Fruit fly (Drosophila melanogaster) whole organism, prepupa: ENCODE data around the gene Plap.

Source experiments
- CG10631 ChIP-seq: fragments of 200-800 bp; sonication (Bioruptor generic); optimal IDR thresholded peaks from 2 replicates; lab custom pipeline; 2016; ENCODE audit warnings: missing biosample characterization, missing genetic modification characterization
- CG11294 ChIP-seq: fragments of 200-800 bp; sonication (Bioruptor generic); IDR thresholded peaks from 2 replicates; pipeline ENCODE4 v1.3.6; 2022; ENCODE audit warnings: missing biosample characterization, missing genetic modification characterization
- CG11762 ChIP-seq: fragments of 200-800 bp; sonication (Bioruptor generic); optimal IDR thresholded peaks from 3 replicates; lab custom pipeline; 2016; ENCODE audit warnings: missing biosample characterization, missing genetic modification characterization; ENCODE audit not compliant: insufficient read depth
- CG11902 ChIP-seq: fragments of 200-800 bp; sonication (Bioruptor generic); optimal IDR thresholded peaks from 3 replicates; lab custom pipeline; 2016; ENCODE audit warnings: missing biosample characterization, missing genetic modification characterization
- CG15336 ChIP-seq: fragments of 200-800 bp; sonication (Bioruptor generic); IDR thresholded peaks from 2 replicates; pipeline ENCODE4 v1.3.6; 2022; ENCODE audit warnings: missing biosample characterization, missing genetic modification characterization
- CG1621 ChIP-seq: fragments of 200-800 bp; sonication (Bioruptor generic); optimal IDR thresholded peaks from 3 replicates; lab custom pipeline; 2018; ENCODE audit warnings: missing biosample characterization, mild to moderate bottlenecking, missing genetic modification characterization
- CG16779 ChIP-seq: fragments of 200-800 bp; sonication (Bioruptor generic); optimal IDR thresholded peaks from 3 replicates; lab custom pipeline; 2017; ENCODE audit warnings: missing biosample characterization, mild to moderate bottlenecking, missing genetic modification characterization
- CG3032 ChIP-seq: fragments of 200-800 bp; optimal IDR thresholded peaks from 2 replicates; lab custom pipeline; 2019; ENCODE audit warnings: missing biosample characterization, mild to moderate bottlenecking, missing genetic modification characterization, moderate library complexity
- CG31627 ChIP-seq: fragments of 200-800 bp; sonication (Bioruptor generic); optimal IDR thresholded peaks from 3 replicates; lab custom pipeline; 2016; ENCODE audit warnings: missing biosample characterization, missing genetic modification characterization
- CG32006 ChIP-seq: fragments of 200-800 bp; sonication (Bioruptor generic); optimal IDR thresholded peaks from 3 replicates; lab custom pipeline; 2017; ENCODE audit warnings: missing biosample characterization, mild to moderate bottlenecking, missing genetic modification characterization
- CG34406 ChIP-seq: fragments of 200-800 bp; sonication (Bioruptor generic); optimal IDR thresholded peaks from 3 replicates; lab custom pipeline; 2016; ENCODE audit warnings: missing biosample characterization, missing genetic modification characterization
- CG3919 ChIP-seq: fragments of 200-800 bp; sonication (Bioruptor generic); optimal IDR thresholded peaks from 3 replicates; lab custom pipeline; 2016; ENCODE audit warnings: missing biosample characterization, missing genetic modification characterization
- CG4318 ChIP-seq: fragments of 200-800 bp; sonication (Bioruptor generic); optimal IDR thresholded peaks from 3 replicates; lab custom pipeline; 2017; ENCODE audit warnings: missing biosample characterization, mild to moderate bottlenecking, missing genetic modification characterization
- CG6163 ChIP-seq: fragments of 200-800 bp; sonication (Bioruptor generic); IDR thresholded peaks from 3 replicates; pipeline ENCODE4 v1.3.6; 2022; ENCODE audit warnings: missing biosample characterization, missing genetic modification characterization
- CG6276 ChIP-seq: fragments of 200-800 bp; sonication (Bioruptor generic); optimal IDR thresholded peaks from 2 replicates; lab custom pipeline; 2017; ENCODE audit warnings: missing biosample characterization, mild to moderate bottlenecking, missing genetic modification characterization
- CG6792 ChIP-seq: fragments of 200-800 bp; sonication (Bioruptor generic); optimal IDR thresholded peaks from 3 replicates; lab custom pipeline; 2016; ENCODE audit warnings: missing biosample characterization, missing genetic modification characterization
- CG6808 ChIP-seq: fragments of 200-800 bp; sonication (Bioruptor generic); optimal IDR thresholded peaks from 3 replicates; lab custom pipeline; 2017; ENCODE audit warnings: missing biosample characterization, missing genetic modification characterization, mild to moderate bottlenecking, moderate library complexity, missing genetic modification reagents
- CG8119 ChIP-seq: fragments of 200-800 bp; sonication (Bioruptor generic); IDR thresholded peaks from 3 replicates; pipeline ENCODE4 v1.3.6; 2022; ENCODE audit warnings: missing biosample characterization, missing genetic modification characterization
- CG8632 ChIP-seq: fragments of 200-800 bp; sonication (Bioruptor generic); optimal IDR thresholded peaks from 3 replicates; lab custom pipeline; 2016; ENCODE audit warnings: missing biosample characterization, missing genetic modification characterization
- Eip75B ChIP-seq: fragments of 200-800 bp; sonication (Bioruptor generic); optimal IDR thresholded peaks from 3 replicates; lab custom pipeline; 2016; ENCODE audit warnings: missing biosample characterization, missing genetic modification characterization
- Eip78C ChIP-seq: fragments of 200-800 bp; sonication (Bioruptor generic); peaks from one replicate; lab custom pipeline; 2016; ENCODE audit warnings: missing biosample characterization, missing genetic modification characterization
- Eip93F ChIP-seq: fragments of 200-800 bp; sonication (Bioruptor generic); optimal IDR thresholded peaks from 2 replicates; lab custom pipeline; 2016; ENCODE audit warnings: missing biosample characterization, mild to moderate bottlenecking, missing genetic modification characterization
- Ets21C ChIP-seq: fragments of 200-800 bp; sonication (Bioruptor generic); optimal IDR thresholded peaks from 3 replicates; lab custom pipeline; 2016; ENCODE audit warnings: missing biosample characterization, missing genetic modification characterization
- Ets96B ChIP-seq: fragments of 200-800 bp; optimal IDR thresholded peaks from 2 replicates; lab custom pipeline; 2019; ENCODE audit warnings: missing biosample characterization, mild to moderate bottlenecking, missing genetic modification characterization, moderate library complexity
- Gug ChIP-seq: fragments of 200-800 bp; sonication (Bioruptor generic); IDR thresholded peaks from 2 replicates; pipeline ENCODE4 v1.3.6; 2022; ENCODE audit warnings: missing biosample characterization, missing genetic modification characterization
- Hr39 ChIP-seq: fragments of 200-800 bp; sonication (Bioruptor generic); optimal IDR thresholded peaks from 2 replicates; lab custom pipeline; 2016; ENCODE audit warnings: missing biosample characterization, missing genetic modification characterization
- Lpt ChIP-seq: fragments of 200-800 bp; sonication (Bioruptor generic); optimal IDR thresholded peaks from 3 replicates; lab custom pipeline; 2016; ENCODE audit warnings: missing biosample characterization, missing genetic modification characterization
- Met ChIP-seq: fragments of 200-800 bp; sonication (Bioruptor generic); optimal IDR thresholded peaks from 3 replicates; lab custom pipeline; 2016; ENCODE audit warnings: missing biosample characterization, missing genetic modification characterization
- OdsH ChIP-seq: fragments of 200-800 bp; sonication (Bioruptor generic); optimal IDR thresholded peaks from 3 replicates; lab custom pipeline; 2016; ENCODE audit warnings: missing biosample characterization, missing genetic modification characterization
- Smox ChIP-seq: fragments of 200-800 bp; sonication (Bioruptor generic); optimal IDR thresholded peaks from 3 replicates; lab custom pipeline; 2016; ENCODE audit warnings: missing biosample characterization, missing genetic modification characterization
- Sox102F ChIP-seq: fragments of 200-800 bp; sonication (Bioruptor generic); optimal IDR thresholded peaks from 2 replicates; lab custom pipeline; 2016; ENCODE audit warnings: missing biosample characterization, mild to moderate bottlenecking, missing genetic modification characterization
- Sox14 ChIP-seq: fragments of 200-800 bp; sonication (Bioruptor generic); optimal IDR thresholded peaks from 3 replicates; lab custom pipeline; 2016; ENCODE audit warnings: missing biosample characterization, missing genetic modification characterization
- Sox15 ChIP-seq: fragments of 200-800 bp; sonication (Bioruptor generic); optimal IDR thresholded peaks from 3 replicates; lab custom pipeline; 2016; ENCODE audit warnings: missing biosample characterization, missing genetic modification characterization
- acj6 ChIP-seq: fragments of 200-800 bp; sonication (Bioruptor generic); optimal IDR thresholded peaks from 3 replicates; lab custom pipeline; 2016; ENCODE audit warnings: missing biosample characterization, missing genetic modification characterization
- cyc ChIP-seq: fragments of 200-800 bp; sonication (Bioruptor generic); optimal IDR thresholded peaks from 3 replicates; lab custom pipeline; 2016; ENCODE audit warnings: missing biosample characterization, missing genetic modification characterization
- dac ChIP-seq: fragments of 200-800 bp; sonication (Bioruptor generic); optimal IDR thresholded peaks from 2 replicates; lab custom pipeline; 2017; ENCODE audit warnings: missing biosample characterization, mild to moderate bottlenecking, missing genetic modification characterization
- dsx ChIP-seq: fragments of 200-800 bp; optimal IDR thresholded peaks from 3 replicates; lab custom pipeline; 2019; ENCODE audit warnings: missing biosample characterization, mild to moderate bottlenecking, missing genetic modification characterization, moderate library complexity; ENCODE audit not compliant: poor library complexity, severe bottlenecking
- eg ChIP-seq: fragments of 200-800 bp; sonication (Bioruptor generic); IDR thresholded peaks from 3 replicates; pipeline ENCODE4 v1.3.6; 2022; ENCODE audit warnings: missing biosample characterization, missing genetic modification characterization
- esn ChIP-seq: fragments of 200-800 bp; sonication (Bioruptor generic); optimal IDR thresholded peaks from 2 replicates; lab custom pipeline; 2016; ENCODE audit warnings: missing biosample characterization, mild to moderate bottlenecking, missing genetic modification characterization, moderate library complexity
- fd59A ChIP-seq: fragments of 200-800 bp; sonication (Bioruptor generic); optimal IDR thresholded peaks from 2 replicates; lab custom pipeline; 2017; ENCODE audit warnings: missing biosample characterization, mild to moderate bottlenecking, missing genetic modification characterization, missing genetic modification reagents
- fkh ChIP-seq: fragments of 200-800 bp; sonication (Bioruptor generic); optimal IDR thresholded peaks from 3 replicates; lab custom pipeline; 2017; ENCODE audit warnings: missing biosample characterization, mild to moderate bottlenecking, missing genetic modification characterization, moderate library complexity
- lz ChIP-seq: fragments of 200-800 bp; sonication (Bioruptor generic); optimal IDR thresholded peaks from 3 replicates; lab custom pipeline; 2016; ENCODE audit warnings: missing biosample characterization, missing genetic modification characterization
- net ChIP-seq: fragments of 200-800 bp; sonication (Bioruptor generic); optimal IDR thresholded peaks from 3 replicates; lab custom pipeline; 2016; ENCODE audit warnings: missing biosample characterization, missing genetic modification characterization
- ss ChIP-seq, 2 experiments: fragments of 200-800 bp; sonication (Bioruptor generic); optimal IDR thresholded peaks; 2 replicates in 1 of 2; 3 replicates in 1 of 2; lab custom pipeline; 2017 to 2018; ENCODE audit warnings: mild to moderate bottlenecking in 2 of 2, missing biosample characterization in 2 of 2, missing genetic modification characterization in 2 of 2, moderate library complexity in 1 of 2
- svp ChIP-seq: fragments of 200-800 bp; sonication (Bioruptor generic); peaks from one replicate; lab custom pipeline; 2016; ENCODE audit warnings: missing biosample characterization, missing genetic modification characterization
- topi ChIP-seq: fragments of 200-800 bp; sonication (Bioruptor generic); optimal IDR thresholded peaks from 3 replicates; lab custom pipeline; 2016; ENCODE audit warnings: missing biosample characterization, missing genetic modification characterization
- vri ChIP-seq: fragments of 200-800 bp; sonication (Bioruptor generic); optimal IDR thresholded peaks from 3 replicates; lab custom pipeline; 2016; ENCODE audit warnings: missing biosample characterization, mild to moderate bottlenecking, missing genetic modification characterization

Gene Plap

dm6 chr2L:1169867-1170415 is at the start of gene Plap, which contains the start of gene CG31922:
TSS of gene Plap (minus strand) at chr2L:1170365.
TSS of gene CG31922 (plus strand) at chr2L:1170181.
- TF ChIP-seq Eip78C (GFP tag; lab: Kevin White, UChicago) (peak; percentile 89), Eip75B (GFP tag; lab: Kevin White, UChicago) (no peak), Ets96B (tag; lab: Kevin White, UChicago) (peak; percentile 58), CG6808 (GFP tag; lab: Kevin White, UChicago) (no peak), dac (no peak), CG32006 (GFP tag; lab: Kevin White, UChicago) (no peak), CG1621 (no peak), CG11762 (GFP tag; lab: Kevin White, UChicago) (no peak), Met (GFP tag; lab: Kevin White, UChicago) (no peak), Eip93F (GFP tag; lab: Kevin White, UChicago) (no peak), fd59A (GFP tag; lab: Kevin White, UChicago) (peak; percentile 1), CG8119 (no peak), CG3919 (GFP tag; lab: Kevin White, UChicago) (peak; percentile 51), CG34406 (GFP tag; lab: Kevin White, UChicago) (peak; percentile 60), CG10631 (no peak), CG11902 (GFP tag; lab: Kevin White, UChicago) (peak; percentile 40), CG3032 (tag; lab: Kevin White, UChicago) (peak; percentile 67), acj6 (GFP tag; lab: Kevin White, UChicago) (no peak), Sox102F (GFP tag; lab: Kevin White, UChicago) (no peak), dsx (GFP tag; lab: Kevin White, UChicago) (peak; percentile 87), Sox14 (GFP tag; lab: Kevin White, UChicago) (peak; percentile 89), CG6163 (GFP tag; lab: Robert Waterston, UW) (no peak; the same call in 2 of the 3 replicates), topi (GFP tag; lab: Kevin White, UChicago) (peak; percentile 69), fkh (GFP tag; lab: Kevin White, UChicago) (no peak), OdsH (GFP tag; lab: Kevin White, UChicago) (no peak), Ets21C (GFP tag; lab: Kevin White, UChicago) (no peak), vri (GFP tag; lab: Kevin White, UChicago) (no peak), CG6276 (GFP tag; lab: Kevin White, UChicago) (no peak), CG16779 (tag; lab: Kevin White, UChicago) (no peak), esn (GFP tag; lab: Kevin White, UChicago) (peak; percentile 82), svp (GFP tag; lab: Kevin White, UChicago) (peak; percentile 97), cyc (GFP tag; lab: Kevin White, UChicago) (peak; percentile 66), CG31627 (GFP tag; lab: Kevin White, UChicago) (peak; percentile 74), Gug (no peak), Lpt (GFP tag; lab: Kevin White, UChicago) (peak; percentile 3), eg (GFP tag; lab: Robert Waterston, UW) (no peak), lz (GFP tag; lab: Kevin White, UChicago) (peak; percentile 78), Sox15 (GFP tag; lab: Kevin White, UChicago) (peak; percentile 45), CG15336 (GFP tag; lab: Robert Waterston, UW) (no peak), CG11294 (GFP tag; lab: Robert Waterston, UW) (no peak), Smox (GFP tag; lab: Kevin White, UChicago) (no peak), ss (GFP tag; optimal IDR thresholded peaks at IDR 0.05; lab: Kevin White, UChicago) (no peak), CG4318 (GFP tag; lab: Kevin White, UChicago) (no peak), CG6792 (GFP tag; lab: Kevin White, UChicago) (peak; percentile 59), CG8632 (GFP tag; lab: Kevin White, UChicago) (peak; percentile 17), net (peak; percentile 18), Hr39 (GFP tag; lab: Kevin White, UChicago) (peak; percentile 63)
